Worm (Caenorhabditis elegans) whole organism, late embryonic: Measurements from ENCODE around the gene C29F9.8.

Experiments used
- K02D7.2 ChIP-seq: sonication (generic microtip); optimal IDR thresholded peaks from 2 replicates; lab custom pipeline; 2017; ENCODE audit warnings: mild to moderate bottlenecking, missing genetic modification characterization, missing compliant biosample characterization
- T23F11.4 ChIP-seq: fragments of 200-800 bp; sonication (Bioruptor generic); optimal IDR thresholded peaks from 2 replicates; lab custom pipeline; 2018; ENCODE audit warnings: mild to moderate bottlenecking, missing genetic modification characterization, missing compliant biosample characterization
- ahr-1 ChIP-seq: sonication (generic microtip); optimal IDR thresholded peaks from 2 replicates; lab custom pipeline; 2016; ENCODE audit warnings: missing genetic modification characterization, missing compliant biosample characterization
- ceh-14 ChIP-seq: sonication (generic microtip); optimal IDR thresholded peaks from 2 replicates; lab custom pipeline; 2016; ENCODE audit warnings: missing genotype, missing genetic modification characterization, missing compliant biosample characterization
- ceh-18 ChIP-seq: sonication (generic microtip); optimal IDR thresholded peaks from 2 replicates; lab custom pipeline; 2016; ENCODE audit warnings: missing genetic modification characterization, missing compliant biosample characterization
- ceh-24 ChIP-seq: sonication (generic microtip); optimal IDR thresholded peaks from 2 replicates; lab custom pipeline; 2016; ENCODE audit warnings: mild to moderate bottlenecking, missing genetic modification characterization, missing compliant biosample characterization
- ceh-31 ChIP-seq: sonication (generic microtip); optimal IDR thresholded peaks from 2 replicates; lab custom pipeline; 2016; ENCODE audit warnings: missing genetic modification characterization, missing compliant biosample characterization
- ceh-34 ChIP-seq: sonication (generic microtip); optimal IDR thresholded peaks from 2 replicates; lab custom pipeline; 2016; ENCODE audit warnings: mild to moderate bottlenecking, missing genetic modification characterization, missing compliant biosample characterization
- ceh-45 ChIP-seq: fragments of 200-800 bp; sonication (Bioruptor generic); IDR thresholded peaks from 2 replicates; pipeline ENCODE4 v1.3.6; 2022; ENCODE audit warnings: missing genetic modification reagents, missing genetic modification characterization, missing compliant biosample characterization
- ceh-9 ChIP-seq: sonication (generic microtip); optimal IDR thresholded peaks from 2 replicates; lab custom pipeline; 2016; ENCODE audit warnings: mild to moderate bottlenecking, missing genetic modification characterization, inconsistent platforms, missing compliant biosample characterization
- che-1 ChIP-seq: sonication (generic microtip); optimal IDR thresholded peaks from 2 replicates; lab custom pipeline; 2016; ENCODE audit warnings: mild to moderate bottlenecking, missing genetic modification characterization, missing compliant biosample characterization
- dmd-4 ChIP-seq: sonication (generic microtip); optimal IDR thresholded peaks from 2 replicates; lab custom pipeline; 2016; ENCODE audit warnings: borderline replicate concordance, missing genetic modification characterization, missing compliant biosample characterization
- dve-1 ChIP-seq: sonication (generic microtip); optimal IDR thresholded peaks from 2 replicates; lab custom pipeline; 2017; ENCODE audit warnings: antibody characterized with exemption, mild to moderate bottlenecking, missing genetic modification characterization, missing compliant biosample characterization
- elt-2 ChIP-seq: sonication (generic microtip); optimal IDR thresholded peaks from 2 replicates; lab custom pipeline; 2016; ENCODE audit warnings: missing genetic modification reagents, missing genetic modification characterization, missing compliant biosample characterization
- ets-4 ChIP-seq: sonication (generic microtip); optimal IDR thresholded peaks from 2 replicates; lab custom pipeline; 2016; ENCODE audit warnings: missing genetic modification characterization, missing compliant biosample characterization
- hlh-13 ChIP-seq: fragments of 200-800 bp; sonication (Bioruptor generic); optimal IDR thresholded peaks from 2 replicates; lab custom pipeline; 2018; ENCODE audit warnings: mild to moderate bottlenecking, missing genetic modification characterization, missing compliant biosample characterization
- hlh-15 ChIP-seq: sonication (generic microtip); optimal IDR thresholded peaks from 2 replicates; lab custom pipeline; 2016; ENCODE audit warnings: missing genetic modification characterization, missing compliant biosample characterization
- hlh-6 ChIP-seq: sonication (generic microtip); optimal IDR thresholded peaks from 2 replicates; lab custom pipeline; 2016; ENCODE audit warnings: missing genotype, missing genetic modification characterization, missing compliant biosample characterization
- hlh-8 ChIP-seq: sonication (generic microtip); optimal IDR thresholded peaks from 2 replicates; lab custom pipeline; 2016; ENCODE audit warnings: missing genotype, missing genetic modification characterization, missing compliant biosample characterization
- lim-6 ChIP-seq: sonication (generic microtip); optimal IDR thresholded peaks from 2 replicates; lab custom pipeline; 2016; ENCODE audit warnings: missing genetic modification characterization, missing compliant biosample characterization
- nfya-1 ChIP-seq: sonication (generic microtip); optimal IDR thresholded peaks from 2 replicates; lab custom pipeline; 2017; ENCODE audit warnings: missing genetic modification characterization, mild to moderate bottlenecking, missing compliant biosample characterization, antibody characterized with exemption, moderate library complexity
- nhr-11 ChIP-seq: fragments of 150-350 bp; optimal IDR thresholded peaks from 2 replicates; lab custom pipeline; 2014; ENCODE audit warnings: missing biosample characterization, missing genetic modification characterization
- npax-4 ChIP-seq: sonication (generic microtip); optimal IDR thresholded peaks from 2 replicates; lab custom pipeline; 2016; ENCODE audit warnings: missing genetic modification characterization, missing compliant biosample characterization
- odd-2 ChIP-seq: sonication (generic microtip); optimal IDR thresholded peaks from 2 replicates; lab custom pipeline; 2017; ENCODE audit warnings: antibody characterized with exemption, mild to moderate bottlenecking, missing genetic modification characterization, missing compliant biosample characterization
- pag-3 ChIP-seq: sonication (generic microtip); optimal IDR thresholded peaks from 2 replicates; lab custom pipeline; 2016; ENCODE audit warnings: missing compliant biosample characterization, missing genetic modification characterization, borderline replicate concordance
- pat-9 ChIP-seq: fragments of 200-800 bp; sonication (Bioruptor generic); optimal IDR thresholded peaks from 2 replicates; lab custom pipeline; 2018; ENCODE audit warnings: mild to moderate bottlenecking, missing genetic modification characterization, moderate library complexity, missing compliant biosample characterization
- pax-1 ChIP-seq: fragments of 150-350 bp; optimal IDR thresholded peaks from 2 replicates; lab custom pipeline; 2014; ENCODE audit warnings: missing biosample characterization, missing genetic modification characterization
- pha-2 ChIP-seq: sonication (generic microtip); optimal IDR thresholded peaks from 2 replicates; lab custom pipeline; 2017; ENCODE audit warnings: mild to moderate bottlenecking, missing genetic modification characterization, missing compliant biosample characterization
- pros-1 ChIP-seq: fragments of 150-350 bp; optimal IDR thresholded peaks from 2 replicates; lab custom pipeline; 2014; ENCODE audit warnings: missing biosample characterization, missing genetic modification reagents, missing genetic modification characterization
- ref-2 ChIP-seq: sonication (generic microtip); optimal IDR thresholded peaks from 2 replicates; lab custom pipeline; 2016; ENCODE audit warnings: missing genetic modification characterization, missing compliant biosample characterization
- sdc-2 ChIP-seq: sonication (generic microtip); optimal IDR thresholded peaks from 2 replicates; lab custom pipeline; 2016; ENCODE audit warnings: missing genotype, missing genetic modification characterization, missing compliant biosample characterization
- syd-9 ChIP-seq: sonication (generic microtip); optimal IDR thresholded peaks from 2 replicates; lab custom pipeline; 2016; ENCODE audit warnings: mild to moderate bottlenecking, missing genetic modification characterization, moderate library complexity, missing compliant biosample characterization
- tbx-2 ChIP-seq: sonication (generic microtip); optimal IDR thresholded peaks from 2 replicates; lab custom pipeline; 2016; ENCODE audit warnings: missing genetic modification characterization, missing compliant biosample characterization
- tbx-7 ChIP-seq: sonication (generic microtip); optimal IDR thresholded peaks from 2 replicates; lab custom pipeline; 2016; ENCODE audit warnings: missing genotype, missing genetic modification characterization, missing compliant biosample characterization
- ttx-3 ChIP-seq: sonication (generic microtip); optimal IDR thresholded peaks from 2 replicates; lab custom pipeline; 2016; ENCODE audit warnings: missing genetic modification reagents, missing genetic modification characterization, missing compliant biosample characterization
- unc-42 ChIP-seq: sonication (generic microtip); optimal IDR thresholded peaks from 2 replicates; lab custom pipeline; 2016; ENCODE audit warnings: missing genotype, missing genetic modification characterization, missing compliant biosample characterization
- unc-55 ChIP-seq: sonication (generic microtip); optimal IDR thresholded peaks from 2 replicates; lab custom pipeline; 2017; ENCODE audit warnings: missing biosample characterization, missing genetic modification reagents, missing genetic modification characterization
- unc-86 ChIP-seq: sonication (generic microtip); optimal IDR thresholded peaks from 2 replicates; lab custom pipeline; 2016; ENCODE audit warnings: missing genetic modification characterization, missing compliant biosample characterization

The C29F9.8 gene

ce11 chrIII:69652-70051 lies 27.3 kb downstream of the C29F9.8 start, which contains the start of gene spt-4:
Gene spt-4, minus strand, starts transcription at chrIII:69752.
- TF ChIP-seq odd-2 = no peak
- TF ChIP-seq ahr-1 (tag; lab: Kevin White, UChicago) = no peak
- TF ChIP-seq unc-86 (tag; lab: Kevin White, UChicago) = no peak
- no peak for TF ChIP-seq pha-2 (tag; lab: Kevin White, UChicago)
- no peak for TF ChIP-seq T23F11.4 (GFP tag; lab: Kevin White, UChicago)
- no peak for TF ChIP-seq nfya-1 (tag; lab: Kevin White, UChicago)
- TF ChIP-seq ceh-9 (tag; lab: Kevin White, UChicago) = no peak
- TF ChIP-seq elt-2 (tag; lab: Kevin White, UChicago) = no peak
- no peak for TF ChIP-seq K02D7.2
- TF ChIP-seq pat-9 (tag; lab: Kevin White, UChicago) = no peak
- no peak for TF ChIP-seq syd-9 (tag; lab: Kevin White, UChicago)
- TF ChIP-seq ets-4 (tag; lab: Kevin White, UChicago) = no peak
- no peak for TF ChIP-seq npax-4 (tag; lab: Kevin White, UChicago)
- no peak for TF ChIP-seq lim-6 (tag; lab: Kevin White, UChicago)
- TF ChIP-seq ttx-3 = no peak
- TF ChIP-seq hlh-15 = no peak
- TF ChIP-seq ceh-18 (tag; lab: Kevin White, UChicago) = no peak

- TF ChIP-seq ceh-31 (tag; lab: Kevin White, UChicago) (peak; percentile 44), hlh-8 (tag; lab: Kevin White, UChicago) (no peak), ceh-18 (tag; lab: Kevin White, UChicago) (peak; percentile 66), tbx-7 (no peak), dmd-4 (tag; lab: Kevin White, UChicago) (no peak), ceh-14 (tag; lab: Kevin White, UChicago) (no peak), ets-4 (tag; lab: Kevin White, UChicago) (no peak), nhr-11 (tag; lab: Kevin White, UChicago) (no peak), dve-1 (tag; lab: Kevin White, UChicago) (no peak), tbx-2 (tag; lab: Kevin White, UChicago) (peak; percentile 15), elt-2 (tag; lab: Kevin White, UChicago) (no peak), ref-2 (tag; lab: Kevin White, UChicago) (no peak), pros-1 (tag; lab: Kevin White, UChicago) (no peak), pax-1 (no peak), hlh-15 (no peak), unc-55 (GFP tag; lab: Kevin White, UChicago) (peak; percentile 5), unc-42 (tag; lab: Kevin White, UChicago) (peak; percentile 24)
Observed at ce11 chrIII:67025-67424, 29.9 kb downstream of the C29F9.8 start.

ce11 chrIII:66160-66559 lies 30.8 kb downstream of the C29F9.8 start, which contains the start of gene pck-1:
Gene pck-1, minus strand, starts transcription at chrIII:66260.
- no peak for TF ChIP-seq che-1 (tag; lab: Kevin White, UChicago)
- no peak for TF ChIP-seq npax-4 (tag; lab: Kevin White, UChicago)
- no peak for TF ChIP-seq pat-9 (tag; lab: Kevin White, UChicago)
- TF ChIP-seq ceh-34 (tag; lab: Kevin White, UChicago) = no peak
- TF ChIP-seq ceh-24 (tag; lab: Kevin White, UChicago) = no peak
- no peak for TF ChIP-seq ceh-45 (GFP tag; lab: Robert Waterston, UW)
- no peak for TF ChIP-seq pax-1
- no peak for TF ChIP-seq hlh-13 (GFP tag; lab: Kevin White, UChicago)
- TF ChIP-seq sdc-2 (tag; lab: Kevin White, UChicago) = no peak
- TF ChIP-seq elt-2 (tag; lab: Kevin White, UChicago) = no peak
- TF ChIP-seq nfya-1 (tag; lab: Kevin White, UChicago) = no peak
- no peak for TF ChIP-seq ahr-1 (tag; lab: Kevin White, UChicago)
- TF ChIP-seq pros-1 (tag; lab: Kevin White, UChicago) = no peak
- no peak for TF ChIP-seq nhr-11 (tag; lab: Kevin White, UChicago)
- TF ChIP-seq hlh-6 (tag; lab: Kevin White, UChicago) = no peak
- no peak for TF ChIP-seq tbx-2 (tag; lab: Kevin White, UChicago)
- TF ChIP-seq pag-3 (tag; lab: Kevin White, UChicago) = no peak
- TF ChIP-seq, all 69 proteins: peak for 0
